Worm (Caenorhabditis elegans) whole organism, L1 larva: ENCODE measurements around the gene cpar-1.
A peak's percentile ranks its signal among the peaks of the same experiment; 100 is the strongest.
"Not testable (repeated sequence)": the region's sequence is repeated elsewhere in the genome, so short reads cannot be mapped to it uniquely, and the experiment has no call there.

Source experiments
- Y116A8C.19 ChIP-seq: sonication (generic microtip); optimal IDR thresholded peaks from 2 replicates; lab custom pipeline; 2016; ENCODE audit warnings: missing compliant biosample characterization, missing genetic modification characterization, borderline replicate concordance
- alr-1 ChIP-seq: fragments of 200-800 bp; sonication (Bioruptor generic); optimal IDR thresholded peaks from 2 replicates; lab custom pipeline; 2018; ENCODE audit warnings: borderline replicate concordance, mild to moderate bottlenecking, missing genetic modification characterization, missing compliant biosample characterization
- ceh-8 ChIP-seq: fragments of 200-800 bp; sonication (Bioruptor generic); optimal IDR thresholded peaks from 2 replicates; lab custom pipeline; 2018; ENCODE audit warnings: mild to moderate bottlenecking, missing genetic modification characterization, moderate library complexity, missing compliant biosample characterization
- ceh-90 ChIP-seq: sonication (generic microtip); optimal IDR thresholded peaks from 2 replicates; lab custom pipeline; 2016; ENCODE audit warnings: missing genetic modification characterization, missing compliant biosample characterization
- dpl-1 ChIP-seq, 3 experiments: fragments of 150-350 bp in 2 of 3; sonication (generic microtip) in 1 of 3; optimal IDR thresholded peaks; 2 replicates each; lab custom pipeline; 2014 to 2017; ENCODE audit warnings: missing biosample characterization in 3 of 3, missing genetic modification characterization in 3 of 3, missing genetic modification reagents in 3 of 3
- efl-1 ChIP-seq, 4 experiments: fragments of 150-350 bp; optimal IDR thresholded peaks in 3 of 4; peaks in 1 of 4; 1 replicate in 1 of 4; 2 replicates in 3 of 4; lab custom pipeline; 2014; ENCODE audit warnings: missing biosample characterization in 2 of 4, missing genetic modification characterization in 2 of 4, missing genetic modification reagents in 2 of 4
- ets-5 ChIP-seq: fragments of 200-800 bp; sonication (Bioruptor generic); IDR thresholded peaks from 2 replicates; pipeline ENCODE4 v1.3.6; 2022; ENCODE audit warnings: missing genetic modification characterization, missing compliant biosample characterization
- fkh-10 ChIP-seq: sonication (generic microtip); optimal IDR thresholded peaks from 2 replicates; lab custom pipeline; 2017; ENCODE audit warnings: missing biosample characterization, missing genetic modification reagents, missing genetic modification characterization
- fkh-8 ChIP-seq: sonication (generic microtip); optimal IDR thresholded peaks from 2 replicates; lab custom pipeline; 2016; ENCODE audit warnings: mild to moderate bottlenecking, missing genetic modification characterization, missing compliant biosample characterization
- fos-1 ChIP-seq: fragments of 150-350 bp; optimal IDR thresholded peaks from 2 replicates; lab custom pipeline; 2014; ENCODE audit warnings: missing biosample characterization, missing genetic modification characterization
- grh-1 ChIP-seq: fragments of 200-800 bp; sonication (Bioruptor generic); IDR thresholded peaks from 2 replicates; pipeline ENCODE4 v1.3.6; 2022; ENCODE audit warnings: missing genetic modification reagents, missing genetic modification characterization, missing compliant biosample characterization
- hlh-17 ChIP-seq: fragments of 200-800 bp; sonication (Bioruptor generic); optimal IDR thresholded peaks from 2 replicates; lab custom pipeline; 2018; ENCODE audit warnings: missing genetic modification characterization, mild to moderate bottlenecking, missing compliant biosample characterization, moderate library complexity, borderline replicate concordance
- hlh-4 ChIP-seq: sonication (generic microtip); optimal IDR thresholded peaks from 2 replicates; lab custom pipeline; 2016; ENCODE audit warnings: mild to moderate bottlenecking, missing genetic modification characterization, missing compliant biosample characterization
- hpl-2 ChIP-seq: fragments of 150-350 bp; optimal IDR thresholded peaks from 2 replicates; lab custom pipeline; 2014; ENCODE audit warnings: missing biosample characterization, missing genetic modification reagents, missing genetic modification characterization
- isw-1 ChIP-seq: fragments of 200-800 bp; sonication (Bioruptor generic); IDR thresholded peaks from 2 replicates; pipeline ENCODE4 v1.3.6; 2022; ENCODE audit warnings: missing genetic modification characterization, missing compliant biosample characterization
- jun-1 ChIP-seq: fragments of 150-350 bp; optimal IDR thresholded peaks from 2 replicates; lab custom pipeline; 2014; ENCODE audit warnings: missing biosample characterization, missing genetic modification reagents, missing genetic modification characterization
- lin-14 ChIP-seq: fragments of 200-800 bp; sonication (Bioruptor generic); optimal IDR thresholded peaks from 2 replicates; lab custom pipeline; 2018; ENCODE audit warnings: mild to moderate bottlenecking, missing genetic modification characterization, moderate library complexity, missing compliant biosample characterization
- lin-15B ChIP-seq: fragments of 150-350 bp; sonication (generic microtip); optimal IDR thresholded peaks from 3 replicates; lab custom pipeline; 2014; ENCODE audit warnings: missing biosample characterization, missing genetic modification characterization
- lin-35 ChIP-seq, 2 experiments: fragments of 150-350 bp; optimal IDR thresholded peaks; 2 replicates each; lab custom pipeline; 2014; ENCODE audit warnings: missing biosample characterization in 2 of 2, missing genetic modification characterization in 2 of 2, missing genetic modification reagents in 2 of 2
- mab-9 ChIP-seq: fragments of 200-800 bp; sonication (Bioruptor generic); IDR thresholded peaks from 2 replicates; pipeline ENCODE4 v1.3.6; 2022; ENCODE audit warnings: missing genetic modification reagents, missing genetic modification characterization, missing compliant biosample characterization
- mep-1 ChIP-seq: fragments of 150-350 bp; optimal IDR thresholded peaks from 2 replicates; lab custom pipeline; 2014; ENCODE audit warnings: missing biosample characterization, missing genetic modification characterization
- nhr-19 ChIP-seq: fragments of 200-800 bp; sonication (Bioruptor generic); conservative IDR thresholded peaks from 2 replicates; pipeline ENCODE4 v1.3.6; 2022; ENCODE audit warnings: missing genetic modification characterization, missing compliant biosample characterization
- nhr-20 ChIP-seq: sonication (generic microtip); optimal IDR thresholded peaks from 2 replicates; lab custom pipeline; 2016; ENCODE audit warnings: mild to moderate bottlenecking, missing genetic modification characterization, missing compliant biosample characterization
- nhr-47 ChIP-seq: sonication (generic microtip); optimal IDR thresholded peaks from 2 replicates; lab custom pipeline; 2016; ENCODE audit warnings: mild to moderate bottlenecking, missing genetic modification characterization, moderate library complexity, missing compliant biosample characterization
- nhr-71 ChIP-seq: sonication (generic microtip); optimal IDR thresholded peaks from 2 replicates; lab custom pipeline; 2016; ENCODE audit warnings: mild to moderate bottlenecking, missing genetic modification characterization, moderate library complexity, missing compliant biosample characterization
- nhr-76 ChIP-seq: sonication (generic microtip); optimal IDR thresholded peaks from 2 replicates; lab custom pipeline; 2017; ENCODE audit warnings: missing biosample characterization, missing genetic modification characterization
- rnt-1 ChIP-seq: sonication (generic microtip); optimal IDR thresholded peaks from 2 replicates; lab custom pipeline; 2016; ENCODE audit warnings: mild to moderate bottlenecking, missing genetic modification characterization, moderate library complexity, missing compliant biosample characterization
- skn-1 ChIP-seq: fragments of 150-350 bp; optimal IDR thresholded peaks from 2 replicates; lab custom pipeline; 2014; ENCODE audit warnings: missing biosample characterization, missing genetic modification characterization
- snpc-4 ChIP-seq: fragments of 150-350 bp; optimal IDR thresholded peaks from 2 replicates; lab custom pipeline; 2014; ENCODE audit warnings: missing biosample characterization, missing genetic modification characterization
- snu-23 ChIP-seq: sonication (generic microtip); optimal IDR thresholded peaks from 2 replicates; lab custom pipeline; 2016; ENCODE audit warnings: missing genetic modification characterization, missing compliant biosample characterization
- tbx-2 ChIP-seq: sonication (generic microtip); optimal IDR thresholded peaks from 2 replicates; lab custom pipeline; 2016; ENCODE audit warnings: missing genetic modification characterization, missing compliant biosample characterization
- unc-30 ChIP-seq: sonication (generic microtip); optimal IDR thresholded peaks from 2 replicates; lab custom pipeline; 2017; ENCODE audit warnings: missing biosample characterization, missing genetic modification characterization
- unc-62 ChIP-seq: fragments of 150-350 bp; optimal IDR thresholded peaks from 2 replicates; lab custom pipeline; 2014; ENCODE audit warnings: missing biosample characterization, missing genetic modification reagents, missing genetic modification characterization
- unc-86 ChIP-seq: sonication (generic microtip); optimal IDR thresholded peaks from 2 replicates; lab custom pipeline; 2016; ENCODE audit warnings: missing genetic modification characterization, missing compliant biosample characterization
- unc-98 ChIP-seq: fragments of 200-800 bp; sonication (Bioruptor generic); IDR thresholded peaks from 2 replicates; pipeline ENCODE4 v1.3.6; 2022; ENCODE audit warnings: missing genetic modification characterization, missing compliant biosample characterization
- vab-15 ChIP-seq: sonication (generic microtip); optimal IDR thresholded peaks from 2 replicates; lab custom pipeline; 2017; ENCODE audit warnings: missing genotype, mild to moderate bottlenecking, missing genetic modification characterization, missing compliant biosample characterization

The cpar-1 gene

ce11 chrIII:9406600-9406999 is 27.3 kb upstream of the cpar-1 start, which contains the start of gene T26G10.1 (continued):
- TF ChIP-seq ets-5 (GFP tag; lab: Robert Waterston, UW) = no peak
- peak; percentile 54 for TF ChIP-seq jun-1
- peak; percentile 70 for TF ChIP-seq fkh-8 (tag; lab: Kevin White, UChicago)
- TF ChIP-seq unc-98 (GFP tag; lab: Robert Waterston, UW) = no peak
- TF ChIP-seq hlh-17 (GFP tag; lab: Kevin White, UChicago) = no peak
- no peak for TF ChIP-seq unc-62 (GFP tag; lab: Kevin White, UChicago)

- TF ChIP-seq nhr-19 (GFP tag; lab: Robert Waterston, UW) (peak; percentile 64), nhr-47 (tag; lab: Kevin White, UChicago) (peak; percentile 35), snu-23 (GFP tag; lab: Kevin White, UChicago) (peak; percentile 12), lin-14 (GFP tag; lab: Kevin White, UChicago) (peak; percentile 29), lin-35 (GFP tag; optimal IDR thresholded peaks at IDR 0.05; lab: Kevin White, UChicago) (peak in 1 of 2 experiments; percentile 43), efl-1 (optimal IDR thresholded peaks at IDR 0.05; lab: Kevin White, UChicago) (peak; percentile 21 to 50), efl-1 (GFP tag; optimal IDR thresholded peaks at IDR 0.05 in 1 of 2; lab: Kevin White, UChicago) (peak; percentile 30 to 54), grh-1 (GFP tag; lab: Robert Waterston, UW) (peak; percentile 54; the same call in 1 of the 2 replicates), snpc-4 (tag; lab: Kevin White, UChicago) (peak; percentile 95), isw-1 (peak; percentile 49), nhr-71 (tag; lab: Kevin White, UChicago) (peak; percentile 40), rnt-1 (tag; lab: Kevin White, UChicago) (peak; percentile 33), dpl-1 (GFP tag; optimal IDR thresholded peaks at IDR 0.05; lab: Kevin White, UChicago) (peak in 2 of 3 experiments; percentile 19 to 26), nhr-20 (tag; lab: Kevin White, UChicago) (peak; percentile 30), lin-15B (peak; percentile 61)
Measured at ce11 chrIII:9408304-9408703, 25.6 kb upstream of the cpar-1 start.

- TF ChIP-seq nhr-19 (GFP tag; lab: Robert Waterston, UW) (no peak), efl-1 (optimal IDR thresholded peaks at IDR 0.05; lab: Kevin White, UChicago) (no peak), efl-1 (GFP tag; optimal IDR thresholded peaks at IDR 0.05 in 1 of 2; lab: Kevin White, UChicago) (peak in 1 of 2 experiments; percentile 14)
Measured at ce11 chrIII:9413340-9413739, 20.5 kb upstream of the cpar-1 start, which contains the start of gene T26G10.3. TSS of gene T26G10.3 (minus strand) at chrIII:9413440.

ce11 chrIII:9420231-9420630 is 13.6 kb upstream of the cpar-1 start, which contains the start of gene T26G10.4:
TSS of gene T26G10.4 (plus strand) at chrIII:9420531.
- not testable (repeated sequence) for TF ChIP-seq ceh-90 (tag; lab: Kevin White, UChicago); unc-86 (tag; lab: Kevin White, UChicago); fkh-10 (GFP tag; lab: Kevin White, UChicago)

- TF ChIP-seq hlh-17 (GFP tag; lab: Kevin White, UChicago) (no peak), hpl-2 (no peak), lin-15B (no peak), ets-5 (GFP tag; lab: Robert Waterston, UW) (no peak), mab-9 (GFP tag; lab: Robert Waterston, UW) (no peak), fos-1 (no peak), alr-1 (tag; lab: Kevin White, UChicago) (no peak), unc-30 (no peak), nhr-76 (tag; lab: Kevin White, UChicago) (no peak), hlh-4 (no peak), mep-1 (no peak), unc-62 (GFP tag; lab: Kevin White, UChicago) (no peak), ceh-8 (GFP tag; lab: Kevin White, UChicago) (no peak), nhr-20 (tag; lab: Kevin White, UChicago) (no peak), vab-15 (tag; lab: Kevin White, UChicago) (no peak), tbx-2 (tag; lab: Kevin White, UChicago) (no peak), Y116A8C.19 (tag; lab: Kevin White, UChicago) (no peak), skn-1 (tag; lab: Kevin White, UChicago) (no peak), efl-1 (optimal IDR thresholded peaks at IDR 0.05; lab: Kevin White, UChicago) (no peak), efl-1 (GFP tag; optimal IDR thresholded peaks at IDR 0.05 in 1 of 2; lab: Kevin White, UChicago) (no peak), lin-14 (GFP tag; lab: Kevin White, UChicago) (no peak)
Measured at ce11 chrIII:9426301-9426700, 7.6 kb upstream of the cpar-1 start, which contains the start of gene T26G10.5. TSS of gene T26G10.5 (minus strand) at chrIII:9426401.
